Worm (Caenorhabditis elegans) whole organism, mixed stage, embryonic: ENCODE measurements around the gene Y55D5A.4.

Source experiments
- elt-3 ChIP-seq: fragments of 150-350 bp; optimal IDR thresholded peaks from 2 replicates; lab custom pipeline; 2014; ENCODE audit warnings: missing biosample characterization, missing genetic modification characterization
- lin-13 ChIP-seq: fragments of 150-350 bp; optimal IDR thresholded peaks from 2 replicates; lab custom pipeline; 2014; ENCODE audit warnings: missing biosample characterization, missing genetic modification characterization
- lin-32 ChIP-seq: fragments of 200-800 bp; sonication (Bioruptor generic); optimal IDR thresholded peaks from 2 replicates; lab custom pipeline; 2018; ENCODE audit warnings: mild to moderate bottlenecking, missing genetic modification characterization, missing compliant biosample characterization
- nhr-12 ChIP-seq: fragments of 150-350 bp; optimal IDR thresholded peaks from 2 replicates; lab custom pipeline; 2014; ENCODE audit warnings: missing biosample characterization, missing genetic modification characterization
- nhr-237 ChIP-seq: fragments of 150-350 bp; optimal IDR thresholded peaks from 2 replicates; lab custom pipeline; 2014; ENCODE audit warnings: missing biosample characterization, missing genetic modification characterization
- nhr-76 ChIP-seq: sonication (generic microtip); optimal IDR thresholded peaks from 2 replicates; lab custom pipeline; 2017; ENCODE audit warnings: missing biosample characterization, missing genetic modification characterization
- snpc-4 ChIP-seq: fragments of 150-350 bp; optimal IDR thresholded peaks from 2 replicates; lab custom pipeline; 2014; ENCODE audit warnings: missing biosample characterization, missing genetic modification characterization
- unc-120 ChIP-seq: sonication (generic microtip); optimal IDR thresholded peaks from 2 replicates; lab custom pipeline; 2017; ENCODE audit warnings: missing genetic modification characterization, missing compliant biosample characterization; ENCODE audit not compliant: poor library complexity, severe bottlenecking
- unc-39 ChIP-seq: fragments of 150-350 bp; optimal IDR thresholded peaks from 2 replicates; lab custom pipeline; 2014; ENCODE audit warnings: missing biosample characterization, missing genetic modification characterization
- unc-62 ChIP-seq: fragments of 150-350 bp; optimal IDR thresholded peaks from 2 replicates; lab custom pipeline; 2014; ENCODE audit warnings: missing biosample characterization, missing genetic modification reagents, missing genetic modification characterization
- zip-8 ChIP-seq: fragments of 150-350 bp; optimal IDR thresholded peaks from 2 replicates; lab custom pipeline; 2014; ENCODE audit warnings: missing biosample characterization, missing genetic modification characterization
- ztf-11 ChIP-seq: fragments of 150-350 bp; optimal IDR thresholded peaks from 2 replicates; lab custom pipeline; 2014; ENCODE audit warnings: missing biosample characterization, missing genetic modification characterization

DNA sequence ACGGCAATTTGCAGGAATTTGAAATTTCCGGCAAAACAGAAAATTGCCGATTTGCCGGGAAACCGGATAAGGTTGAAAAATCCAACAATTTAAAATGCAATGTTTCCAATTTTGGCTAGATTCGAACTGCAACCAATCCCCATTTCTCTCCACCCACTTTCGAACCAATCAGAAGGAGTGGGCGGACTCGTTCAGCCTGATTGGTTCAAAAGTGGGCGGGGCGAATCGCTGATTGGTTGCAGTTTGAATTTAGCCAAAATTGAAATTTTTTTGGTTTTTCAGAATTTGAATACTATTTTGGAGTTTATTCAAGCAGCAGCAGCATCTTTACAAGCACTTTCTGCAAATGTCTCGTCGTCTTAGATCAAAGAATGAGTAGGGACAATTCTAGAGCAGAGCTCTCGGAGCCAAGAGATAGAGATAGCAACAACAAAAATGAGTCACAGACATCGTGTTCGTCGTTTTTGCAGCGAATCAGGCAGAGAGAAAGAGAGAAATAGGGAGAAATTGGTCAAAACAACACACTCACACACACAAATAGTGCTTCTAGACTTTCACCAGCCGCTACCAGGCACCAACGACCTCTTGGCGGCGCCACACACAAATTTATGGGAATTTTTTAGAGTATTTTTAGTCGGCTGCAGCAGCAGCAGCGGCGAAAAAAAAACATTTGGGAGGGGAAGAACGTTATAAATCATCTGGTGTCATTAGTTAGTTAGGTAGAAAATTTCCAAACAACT is 41.3 kb upstream of the Y55D5A.4 start:
- TF ChIP-seq unc-39 (tag; lab: Kevin White, UChicago) (no peak), lin-13 (tag; lab: Kevin White, UChicago) (no peak), snpc-4 (tag; lab: Kevin White, UChicago) (no peak), lin-32 (GFP tag; lab: Kevin White, UChicago) (no peak), nhr-237 (tag; lab: Kevin White, UChicago) (no peak), nhr-76 (no peak), unc-62 (GFP tag; lab: Kevin White, UChicago) (no peak), unc-120 (tag; lab: Kevin White, UChicago) (no peak), ztf-11 (no peak), zip-8 (tag; lab: Kevin White, UChicago) (no peak), elt-3 (no peak), nhr-12 (tag; lab: Kevin White, UChicago) (no peak)
